Worm (Caenorhabditis elegans): ENCODE data around the gene fbxb-16.
"Not testable (repeated sequence)": the region's sequence is repeated elsewhere in the genome, so short reads cannot be mapped to it uniquely, and the experiment has no call there.

fbxb-16 gene

ce11 chrII:1633490-1633889 lies 18.2 kb downstream of the fbxb-16 start, which contains the start of gene C08E3.1:
C08E3.1 (plus strand) TSS chrII:1633790.
- not testable (repeated sequence) for TF ChIP-seq sea-2 (GFP tag; optimal IDR thresholded peaks at IDR 0.05); nhr-77 (tag; optimal IDR thresholded peaks at IDR 0.05); R02D3.7 (tag; optimal IDR thresholded peaks at IDR 0.05)

- TF ChIP-seq daf-12, ceh-82, snpc-4 (tag; optimal IDR thresholded peaks at IDR 0.05): not testable (repeated sequence)
These were observed 19.5 kb downstream of the fbxb-16 start, which contains the start of gene C08E3.13 for ce11 chrII:1632216-1632615. C08E3.13 (minus strand) TSS chrII:1632316.

ce11 chrII:1627783-1628182 lies 23.9 kb downstream of the fbxb-16 start, which contains the start of gene C08E3.15:
C08E3.15 (minus strand) TSS chrII:1627883.
- not testable (repeated sequence) for TF ChIP-seq elt-3 (tag; optimal IDR thresholded peaks at IDR 0.05); unc-62 (GFP tag; optimal IDR thresholded peaks at IDR 0.05); fkh-10 (GFP tag; optimal IDR thresholded peaks at IDR 0.05)

ce11 chrII:1625666-1626065 lies 26.0 kb downstream of the fbxb-16 start, which contains the start of gene C08E3.14:
C08E3.14 (plus strand) TSS chrII:1625966.
- TF ChIP-seq nhr-28 (tag; optimal IDR thresholded peaks at IDR 0.05) (no peak), pha-4 (tag; optimal IDR thresholded peaks at IDR 0.05) (no peak), fkh-10 (GFP tag; optimal IDR thresholded peaks at IDR 0.05) (no peak), ceh-82 (tag; optimal IDR thresholded peaks at IDR 0.05) (no peak), mdl-1 (tag; optimal IDR thresholded peaks at IDR 0.05) (no peak), snpc-4 (tag; optimal IDR thresholded peaks at IDR 0.05) (no peak)

- TF ChIP-seq fkh-2 (tag; optimal IDR thresholded peaks at IDR 0.05) (no peak), eor-1 (tag; optimal IDR thresholded peaks at IDR 0.05) (no peak), jun-1 (tag; optimal IDR thresholded peaks at IDR 0.05) (no peak), hmg-11 (tag; optimal IDR thresholded peaks at IDR 0.05) (no peak), egl-5 (tag; optimal IDR thresholded peaks at IDR 0.05) (no peak), mdl-1 (tag; optimal IDR thresholded peaks at IDR 0.05) (no peak), snpc-4 (tag; optimal IDR thresholded peaks at IDR 0.05) (no peak), ceh-28 (tag; optimal IDR thresholded peaks at IDR 0.05) (no peak), nhr-12 (tag; optimal IDR thresholded peaks at IDR 0.05) (no peak), ceh-16 (tag; optimal IDR thresholded peaks at IDR 0.05) (no peak), lsy-12 (tag; optimal IDR thresholded peaks at IDR 0.05) (no peak), elt-2 (tag; optimal IDR thresholded peaks at IDR 0.05) (no peak), nhr-25 (tag; optimal IDR thresholded peaks at IDR 0.05) (no peak), tbx-2 (tag; optimal IDR thresholded peaks at IDR 0.05) (no peak)
These were observed 27.1 kb downstream of the fbxb-16 start, which contains the start of gene fbxa-160 for ce11 chrII:1624572-1624971. fbxa-160 (minus strand) TSS chrII:1624672.

ce11 chrII:1621795-1622194 lies 29.9 kb downstream of the fbxb-16 start:
- TF ChIP-seq jun-1 (tag; optimal IDR thresholded peaks at IDR 0.05) (peak; percentile 67), mdl-1 (tag; optimal IDR thresholded peaks at IDR 0.05) (no peak), nhr-11 (tag; optimal IDR thresholded peaks at IDR 0.05) (no peak), nhr-67 (tag; optimal IDR thresholded peaks at IDR 0.05) (no peak), pqm-1 (tag; optimal IDR thresholded peaks at IDR 0.05) (peak; percentile 84), pha-4 (tag; optimal IDR thresholded peaks at IDR 0.05) (peak; percentile 65), elt-2 (tag; optimal IDR thresholded peaks at IDR 0.05) (peak; percentile 93), unc-62 (GFP tag; optimal IDR thresholded peaks at IDR 0.05) (no peak), nfya-1 (tag; optimal IDR thresholded peaks at IDR 0.05; ENCODE audit: insufficient read depth) (no peak)

ce11 chrII:1621180-1621579 lies 30.5 kb downstream of the fbxb-16 start, which contains the start of gene fbxa-158:
fbxa-158 (minus strand) TSS chrII:1621280.
- TF ChIP-seq ceh-9 (tag; optimal IDR thresholded peaks at IDR 0.05) (no peak), ceh-82 (tag; optimal IDR thresholded peaks at IDR 0.05) (no peak), lsy-12 (tag; optimal IDR thresholded peaks at IDR 0.05) (no peak), nhr-77 (tag; optimal IDR thresholded peaks at IDR 0.05) (no peak), nhr-43 (tag; optimal IDR thresholded peaks at IDR 0.05; ENCODE audit: poor library complexity, severe bottlenecking) (no peak), nhr-25 (tag; optimal IDR thresholded peaks at IDR 0.05) (no peak)

Measured in whole organism, L3 larva.